Fruit fly (Drosophila melanogaster) whole organism, embryonic: ENCODE measurements around the gene pigs.

Experiments used
- Abd-B ChIP-seq: fragments of 200-800 bp; sonication (Bioruptor generic); optimal IDR thresholded peaks from 2 replicates; lab custom pipeline; 2018; ENCODE audit warnings: missing biosample characterization, mild to moderate bottlenecking, missing genetic modification characterization, moderate library complexity
- Adf1 ChIP-seq: fragments of 200-800 bp; sonication (Bioruptor generic); IDR thresholded peaks from 2 replicates; pipeline ENCODE4 v1.3.6; 2022; ENCODE audit warnings: missing biosample characterization, missing genetic modification characterization
- CG10267 ChIP-seq: fragments of 200-800 bp; sonication (Bioruptor generic); optimal IDR thresholded peaks from 2 replicates; lab custom pipeline; 2018; ENCODE audit warnings: missing biosample characterization, mild to moderate bottlenecking, missing genetic modification characterization, moderate library complexity
- CG10366 ChIP-seq: fragments of 200-800 bp; sonication (Bioruptor generic); IDR thresholded peaks from 2 replicates; pipeline ENCODE4 v1.3.6; 2022; ENCODE audit warnings: missing biosample characterization, missing genetic modification characterization
- CG10543 ChIP-seq: fragments of 200-800 bp; sonication (Bioruptor generic); optimal IDR thresholded peaks from 3 replicates; lab custom pipeline; 2017; ENCODE audit warnings: missing biosample characterization, mild to moderate bottlenecking, missing genetic modification characterization, moderate library complexity
- CG10979 ChIP-seq: fragments of 200-800 bp; sonication (Bioruptor generic); optimal IDR thresholded peaks from 2 replicates; lab custom pipeline; 2018; ENCODE audit warnings: missing biosample characterization, mild to moderate bottlenecking, missing genetic modification characterization, moderate library complexity
- CG12236 ChIP-seq: fragments of 200-800 bp; sonication (Bioruptor generic); optimal IDR thresholded peaks from 2 replicates; lab custom pipeline; 2016; ENCODE audit warnings: missing biosample characterization, missing genetic modification characterization
- CG13894 ChIP-seq: fragments of 200-800 bp; sonication (Bioruptor generic); optimal IDR thresholded peaks from 3 replicates; lab custom pipeline; 2018; ENCODE audit warnings: missing biosample characterization, mild to moderate bottlenecking, missing genetic modification characterization, moderate library complexity
- CG15269 ChIP-seq: fragments of 200-800 bp; sonication (Bioruptor generic); optimal IDR thresholded peaks from 2 replicates; lab custom pipeline; 2018; ENCODE audit warnings: missing biosample characterization, mild to moderate bottlenecking, missing genetic modification characterization, moderate library complexity
- CG17186 ChIP-seq: fragments of 200-800 bp; sonication (Bioruptor generic); optimal IDR thresholded peaks from 3 replicates; lab custom pipeline; 2017; ENCODE audit warnings: missing biosample characterization, missing genetic modification reagents, missing genetic modification characterization
- CG17912 ChIP-seq: fragments of 200-800 bp; sonication (Bioruptor generic); optimal IDR thresholded peaks from 2 replicates; lab custom pipeline; 2018; ENCODE audit warnings: missing biosample characterization, mild to moderate bottlenecking, missing genetic modification characterization
- CG18011 ChIP-seq: fragments of 200-800 bp; sonication (Bioruptor generic); optimal IDR thresholded peaks from 2 replicates; lab custom pipeline; 2017; ENCODE audit warnings: missing biosample characterization, missing genetic modification characterization, mild to moderate bottlenecking, moderate library complexity, missing genotype
- CG1832 ChIP-seq: fragments of 200-800 bp; sonication (Bioruptor generic); optimal IDR thresholded peaks from 2 replicates; lab custom pipeline; 2017; ENCODE audit warnings: missing biosample characterization, mild to moderate bottlenecking, missing genetic modification characterization, inconsistent platforms
- CG34224 ChIP-seq: fragments of 200-800 bp; sonication (Bioruptor generic); IDR thresholded peaks from 3 replicates; pipeline ENCODE4 v1.3.6; 2022; ENCODE audit warnings: missing biosample characterization, missing genetic modification characterization; ENCODE audit not compliant: partially characterized antibody
- CG4282 ChIP-seq: fragments of 200-800 bp; sonication (Bioruptor generic); optimal IDR thresholded peaks from 2 replicates; lab custom pipeline; 2016; ENCODE audit warnings: missing biosample characterization, missing genetic modification characterization
- CG6254 ChIP-seq: fragments of 200-800 bp; sonication (Bioruptor generic); optimal IDR thresholded peaks from 3 replicates; lab custom pipeline; 2017; ENCODE audit warnings: mild to moderate bottlenecking, missing biosample characterization, missing genetic modification reagents, missing genetic modification characterization
- CG6272 ChIP-seq: fragments of 200-800 bp; sonication (Bioruptor generic); IDR thresholded peaks from 2 replicates; pipeline ENCODE4 v1.3.6; 2022; ENCODE audit warnings: missing biosample characterization, missing genetic modification characterization
- CG6683 ChIP-seq: fragments of 200-800 bp; sonication (Bioruptor generic); optimal IDR thresholded peaks from 2 replicates; lab custom pipeline; 2017; ENCODE audit warnings: missing biosample characterization, mild to moderate bottlenecking, missing genetic modification characterization, missing genetic modification reagents
- CG6791 ChIP-seq: fragments of 200-800 bp; sonication (Bioruptor generic); IDR thresholded peaks from 3 replicates; pipeline ENCODE4 v1.3.6; 2022; ENCODE audit warnings: missing biosample characterization, missing genetic modification characterization; ENCODE audit not compliant: partially characterized antibody
- CG7556 ChIP-seq: fragments of 200-800 bp; sonication (Bioruptor generic); optimal IDR thresholded peaks from 2 replicates; lab custom pipeline; 2017; ENCODE audit warnings: missing biosample characterization, mild to moderate bottlenecking, missing genetic modification characterization
- CG8359 ChIP-seq: fragments of 200-800 bp; sonication (Bioruptor generic); optimal IDR thresholded peaks from 2 replicates; lab custom pipeline; 2017; ENCODE audit warnings: missing biosample characterization, mild to moderate bottlenecking, missing genetic modification characterization, borderline replicate concordance
- CG8478 ChIP-seq: fragments of >200 bp; optimal IDR thresholded peaks from 2 replicates; lab custom pipeline; 2018
- CTCF ChIP-seq: fragments of 200-800 bp; sonication (Bioruptor generic); optimal IDR thresholded peaks from 2 replicates; lab custom pipeline; 2017; ENCODE audit warnings: missing biosample characterization, mild to moderate bottlenecking, missing genetic modification characterization, moderate library complexity
- CkIIα-i1 ChIP-seq: fragments of 200-800 bp; sonication (Bioruptor generic); IDR thresholded peaks from 2 replicates; pipeline ENCODE4 v1.3.6; 2022; ENCODE audit warnings: missing biosample characterization, missing genetic modification characterization
- Gsc ChIP-seq: fragments of 200-800 bp; sonication (Bioruptor generic); IDR thresholded peaks from 2 replicates; pipeline ENCODE4 v1.3.6; 2022; ENCODE audit warnings: missing biosample characterization, missing genetic modification characterization
- HLH54F ChIP-seq: fragments of 200-800 bp; sonication (Bioruptor generic); optimal IDR thresholded peaks from 3 replicates; lab custom pipeline; 2016; ENCODE audit warnings: missing biosample characterization, missing genetic modification characterization
- Lpt ChIP-seq: fragments of >200 bp; optimal IDR thresholded peaks from 2 replicates; lab custom pipeline; 2018; ENCODE audit warnings: missing biosample characterization, missing genetic modification characterization
- Meics ChIP-seq: fragments of 200-800 bp; sonication (Bioruptor generic); optimal IDR thresholded peaks from 2 replicates; lab custom pipeline; 2017; ENCODE audit warnings: missing biosample characterization, mild to moderate bottlenecking, missing genetic modification characterization
- NC2α ChIP-seq: fragments of 200-800 bp; sonication (Bioruptor generic); optimal IDR thresholded peaks from 2 replicates; lab custom pipeline; 2016; ENCODE audit warnings: missing biosample characterization, missing genetic modification characterization
- NfI ChIP-seq: fragments of 200-800 bp; sonication (Bioruptor generic); optimal IDR thresholded peaks from 3 replicates; lab custom pipeline; 2018; ENCODE audit warnings: missing biosample characterization, mild to moderate bottlenecking, missing genetic modification characterization, moderate library complexity
- Oli ChIP-seq: fragments of 200-800 bp; sonication (Bioruptor generic); optimal IDR thresholded peaks from 2 replicates; lab custom pipeline; 2018; ENCODE audit warnings: missing biosample characterization, mild to moderate bottlenecking, missing genetic modification characterization, moderate library complexity
- Ptx1 ChIP-seq: fragments of 200-800 bp; sonication (Bioruptor generic); IDR thresholded peaks from 2 replicates; pipeline ENCODE4 v1.3.6; 2022; ENCODE audit warnings: missing biosample characterization, missing genetic modification characterization
- Sin3A ChIP-seq: fragments of >200 bp; optimal IDR thresholded peaks from 2 replicates; lab custom pipeline; 2018
- Six4 ChIP-seq: fragments of 200-800 bp; sonication (Bioruptor generic); optimal IDR thresholded peaks from 2 replicates; lab custom pipeline; 2016; ENCODE audit warnings: missing biosample characterization, missing genetic modification characterization
- bowl ChIP-seq: fragments of 200-800 bp; sonication (Bioruptor generic); IDR thresholded peaks from 2 replicates; pipeline ENCODE4 v1.3.6; 2022; ENCODE audit warnings: missing biosample characterization, missing genetic modification characterization
- br ChIP-seq: fragments of >200 bp; optimal IDR thresholded peaks from 2 replicates; lab custom pipeline; 2017
- cato ChIP-seq: fragments of 200-800 bp; sonication (Bioruptor generic); optimal IDR thresholded peaks from 2 replicates; lab custom pipeline; 2016; ENCODE audit warnings: missing biosample characterization, missing genetic modification characterization, borderline replicate concordance
- chm ChIP-seq: fragments of 200-800 bp; sonication (Bioruptor generic); IDR thresholded peaks from 2 replicates; pipeline ENCODE4 v1.3.6; 2022; ENCODE audit warnings: missing biosample characterization, missing genetic modification characterization
- crp ChIP-seq, 2 experiments: fragments of 200-800 bp; sonication (Bioruptor generic); optimal IDR thresholded peaks; 2 replicates in 1 of 2; 3 replicates in 1 of 2; lab custom pipeline; 2017; ENCODE audit warnings: missing biosample characterization in 2 of 2, missing genetic modification characterization in 2 of 2, mild to moderate bottlenecking in 1 of 2, moderate library complexity in 1 of 2
- disco-r ChIP-seq: fragments of 200-800 bp; sonication (Bioruptor generic); optimal IDR thresholded peaks from 2 replicates; lab custom pipeline; 2016; ENCODE audit warnings: missing biosample characterization, missing genetic modification characterization
- dm ChIP-seq: fragments of 200-800 bp; sonication (Bioruptor generic); optimal IDR thresholded peaks from 3 replicates; lab custom pipeline; 2016; ENCODE audit warnings: missing biosample characterization, missing genetic modification characterization
- gcm2 ChIP-seq: fragments of 200-800 bp; sonication (Bioruptor generic); optimal IDR thresholded peaks from 2 replicates; lab custom pipeline; 2016; ENCODE audit warnings: missing biosample characterization, missing genetic modification characterization
- gt ChIP-seq: fragments of 200-800 bp; sonication (Bioruptor generic); IDR thresholded peaks from 2 replicates; pipeline ENCODE4 v1.3.6; 2022; ENCODE audit warnings: missing biosample characterization, missing genetic modification characterization
- jumu ChIP-seq: fragments of 200-800 bp; sonication (Bioruptor generic); optimal IDR thresholded peaks from 3 replicates; lab custom pipeline; 2016; ENCODE audit warnings: missing biosample characterization, missing genetic modification characterization
- p53 ChIP-seq: fragments of 200-800 bp; sonication (Bioruptor generic); optimal IDR thresholded peaks from 2 replicates; lab custom pipeline; 2016; ENCODE audit warnings: missing biosample characterization, missing genetic modification characterization
- seq ChIP-seq: fragments of 200-800 bp; sonication (Bioruptor generic); IDR thresholded peaks from 2 replicates; pipeline ENCODE4 v1.3.6; 2022; ENCODE audit warnings: missing biosample characterization, missing genetic modification characterization
- sisA ChIP-seq: fragments of 200-800 bp; sonication (Bioruptor generic); IDR thresholded peaks from 2 replicates; pipeline ENCODE4 v1.3.6; 2022; ENCODE audit warnings: missing biosample characterization, missing genetic modification characterization
- so ChIP-seq: fragments of 200-800 bp; sonication (Bioruptor generic); IDR thresholded peaks from 3 replicates; pipeline ENCODE4 v1.3.6; 2022; ENCODE audit warnings: missing biosample characterization, missing genetic modification characterization
- stwl ChIP-seq: fragments of 200-800 bp; sonication (Bioruptor generic); optimal IDR thresholded peaks from 3 replicates; lab custom pipeline; 2018; ENCODE audit warnings: missing biosample characterization, mild to moderate bottlenecking, missing genetic modification characterization, moderate library complexity
- sug ChIP-seq: fragments of 200-800 bp; optimal IDR thresholded peaks from 2 replicates; lab custom pipeline; 2019; ENCODE audit warnings: missing biosample characterization, mild to moderate bottlenecking, missing genetic modification characterization, moderate library complexity
- trem ChIP-seq: fragments of 200-800 bp; optimal IDR thresholded peaks from 3 replicates; lab custom pipeline; 2019; ENCODE audit warnings: missing biosample characterization, mild to moderate bottlenecking, missing genetic modification characterization, moderate library complexity

Gene pigs

dm6 chrX:6654198-6654831 is 54.5 kb downstream of the pigs start, which contains the start of the genes CG3226 and Cdc7 (continued):
- TF ChIP-seq CG10267 (tag; lab: Kevin White, UChicago) (peak; percentile 75), Meics (peak; percentile 89), Sin3A (lab: Kevin White, UChicago) (peak; percentile 78), CG4282 (peak; percentile 26), CG18011 (GFP tag; lab: Kevin White, UChicago) (peak; percentile 54), CG7556 (GFP tag; lab: Kevin White, UChicago) (peak; percentile 67), CG34224 (GFP tag; lab: Robert Waterston, UW) (peak; percentile 45; the same call in 2 of the 3 replicates), bowl (GFP tag; lab: Robert Waterston, UW) (no peak), NC2α (GFP tag; lab: Kevin White, UChicago) (no peak), seq (0 out of 2 replicates have a peak, but pooled peaks have one; percentile 21), stwl (tag; lab: Kevin White, UChicago) (peak; percentile 53), CkIIα-i1 (GFP tag; lab: Robert Waterston, UW) (no peak), NfI (peak; percentile 87), disco-r (GFP tag; lab: Kevin White, UChicago) (peak; percentile 10), CG10543 (GFP tag; lab: Kevin White, UChicago) (peak; percentile 82), Six4 (GFP tag; lab: Kevin White, UChicago) (peak; percentile 29), HLH54F (GFP tag; lab: Kevin White, UChicago) (peak; percentile 28), dm (GFP tag; lab: Kevin White, UChicago) (peak; percentile 35), CG6791 (GFP tag; lab: Robert Waterston, UW) (peak; percentile 78), chm (GFP tag; lab: Robert Waterston, UW) (0 out of 2 replicates have a peak, but pooled peaks have one; percentile 55), CG13894 (peak; percentile 38), CG6683 (GFP tag; lab: Kevin White, UChicago) (peak; percentile 59), so (GFP tag; lab: Robert Waterston, UW) (0 out of 3 replicates have a peak, but pooled peaks have one; percentile 44), gt (GFP tag; lab: Robert Waterston, UW) (no peak), sug (peak; percentile 73), CG8359 (peak; percentile 58), trem (tag; lab: Kevin White, UChicago) (peak; percentile 52), CG8478 (lab: Kevin White, UChicago) (no peak), gcm2 (GFP tag; lab: Kevin White, UChicago) (peak; percentile 10), Ptx1 (GFP tag; lab: Robert Waterston, UW) (peak; percentile 50), CTCF (GFP tag; lab: Kevin White, UChicago) (peak; percentile 48), CG10366 (peak; percentile 25; the same call in 1 of the 2 replicates), Abd-B (GFP tag; lab: Kevin White, UChicago) (no peak), CG6272 (0 out of 2 replicates have a peak, but pooled peaks have one; percentile 25), sisA (GFP tag; lab: Robert Waterston, UW) (no peak), cato (GFP tag; lab: Kevin White, UChicago) (peak; percentile 43), jumu (GFP tag; lab: Kevin White, UChicago) (peak; percentile 6), crp (GFP tag; optimal IDR thresholded peaks at IDR 0.05; lab: Kevin White, UChicago) (peak in 1 of 2 experiments; percentile 48), CG15269 (peak; percentile 73), CG6254 (GFP tag; lab: Kevin White, UChicago) (peak; percentile 57), CG17912 (GFP tag; lab: Kevin White, UChicago) (peak; percentile 68), p53 (GFP tag; lab: Kevin White, UChicago) (peak; percentile 21), br (lab: Kevin White, UChicago) (no peak), CG10979 (tag; lab: Kevin White, UChicago) (peak; percentile 47), CG1832 (GFP tag; lab: Kevin White, UChicago) (no peak), Lpt (GFP tag; lab: Kevin White, UChicago) (no peak), Oli (tag; lab: Kevin White, UChicago) (peak; percentile 53), CG17186 (GFP tag; lab: Kevin White, UChicago) (peak; percentile 65), CG12236 (GFP tag; lab: Kevin White, UChicago) (peak; percentile 25), Gsc (GFP tag; lab: Robert Waterston, UW) (no peak), Adf1 (GFP tag; lab: Robert Waterston, UW) (peak; percentile 35; the same call in 1 of the 2 replicates)
